Worm (Caenorhabditis elegans) whole organism, midembryonic: ENCODE results near the gene C29E4.17.
"Not testable (repeated sequence)": the region's sequence is repeated elsewhere in the genome, so short reads cannot be mapped to it uniquely, and the experiment has no call there.

Experiments
- T22C8.4 ChIP-seq: fragments of 200-800 bp; sonication (Bioruptor generic); IDR thresholded peaks from 2 replicates; pipeline ENCODE4 v1.3.6; 2022; ENCODE audit warnings: missing genetic modification characterization, missing compliant biosample characterization
- flt-1 ChIP-seq: fragments of 200-800 bp; sonication (Bioruptor generic); IDR thresholded peaks from 2 replicates; pipeline ENCODE4 v1.3.6; 2022; ENCODE audit warnings: missing genetic modification characterization, missing compliant biosample characterization
- klf-2 ChIP-seq: fragments of 200-800 bp; sonication (Bioruptor generic); conservative IDR thresholded peaks from 2 replicates; pipeline ENCODE4 v1.3.6; 2022; ENCODE audit warnings: missing genetic modification reagents, missing genetic modification characterization, missing compliant biosample characterization
- med-1 ChIP-seq: sonication (generic microtip); optimal IDR thresholded peaks from 2 replicates; lab custom pipeline; 2017; ENCODE audit warnings: missing genetic modification characterization, mild to moderate bottlenecking, missing compliant biosample characterization, antibody characterized with exemption, missing genetic modification reagents; ENCODE audit not compliant: insufficient read depth
- ref-1 ChIP-seq: fragments of 200-800 bp; sonication (Bioruptor generic); conservative IDR thresholded peaks from 2 replicates; pipeline ENCODE4 v1.3.6; 2022; ENCODE audit warnings: missing genetic modification reagents, missing genetic modification characterization, missing compliant biosample characterization
- tab-1 ChIP-seq: fragments of 200-800 bp; sonication (Bioruptor generic); IDR thresholded peaks from 2 replicates; pipeline ENCODE4 v1.3.6; 2022; ENCODE audit warnings: missing genetic modification characterization, missing compliant biosample characterization
- ztf-23 ChIP-seq: fragments of 200-800 bp; sonication (Bioruptor generic); IDR thresholded peaks from 2 replicates; pipeline ENCODE4 v1.3.6; 2022; ENCODE audit warnings: missing genetic modification reagents, missing genetic modification characterization, missing compliant biosample characterization
- ztf-29 ChIP-seq: fragments of 200-800 bp; sonication (Bioruptor generic); IDR thresholded peaks from 2 replicates; pipeline ENCODE4 v1.3.6; 2022; ENCODE audit warnings: missing genetic modification reagents, missing genetic modification characterization, missing compliant biosample characterization

- TF ChIP-seq T22C8.4 (GFP tag; lab: Robert Waterston, UW); tab-1 (GFP tag; lab: Robert Waterston, UW); med-1 (GFP tag; lab: Kevin White, UChicago); ref-1 (GFP tag; lab: Robert Waterston, UW); ztf-23; flt-1 (GFP tag; lab: Robert Waterston, UW); klf-2 (GFP tag; lab: Robert Waterston, UW); ztf-29 (GFP tag; lab: Robert Waterston, UW): not testable (repeated sequence)
Observed at ce11 chrIII:7962641-7963040, 40.3 kb downstream of the C29E4.17 start, which contains the start of gene F54H12.4.
